Worm (Caenorhabditis elegans) whole organism, mixed stage, embryonic: Measurements from ENCODE around the gene mth-2.

Experiments
- bed-3 ChIP-seq: fragments of 200-800 bp; sonication (Bioruptor generic); optimal IDR thresholded peaks from 3 replicates; lab custom pipeline; 2018; ENCODE audit warnings: mild to moderate bottlenecking, missing genetic modification characterization, moderate library complexity, missing compliant biosample characterization
- blmp-1 ChIP-seq: fragments of 150-350 bp; optimal IDR thresholded peaks from 2 replicates; lab custom pipeline; 2014; ENCODE audit warnings: missing biosample characterization, missing genetic modification characterization
- drap-1 ChIP-seq: fragments of 200-800 bp; sonication (Bioruptor generic); optimal IDR thresholded peaks from 3 replicates; lab custom pipeline; 2018; ENCODE audit warnings: mild to moderate bottlenecking, missing genetic modification characterization, missing compliant biosample characterization
- elt-1 ChIP-seq: sonication (generic microtip); optimal IDR thresholded peaks from 2 replicates; lab custom pipeline; 2017; ENCODE audit warnings: missing genetic modification characterization, mild to moderate bottlenecking, missing compliant biosample characterization, antibody characterized with exemption, moderate library complexity, borderline replicate concordance; ENCODE audit not compliant: insufficient read depth
- lin-13 ChIP-seq: fragments of 150-350 bp; optimal IDR thresholded peaks from 2 replicates; lab custom pipeline; 2014; ENCODE audit warnings: missing biosample characterization, missing genetic modification characterization
- lin-32 ChIP-seq: fragments of 200-800 bp; sonication (Bioruptor generic); optimal IDR thresholded peaks from 2 replicates; lab custom pipeline; 2018; ENCODE audit warnings: mild to moderate bottlenecking, missing genetic modification characterization, missing compliant biosample characterization
- mep-1 ChIP-seq: fragments of 150-350 bp; optimal IDR thresholded peaks from 2 replicates; lab custom pipeline; 2017; ENCODE audit warnings: missing biosample characterization, missing genetic modification reagents, missing genetic modification characterization, inconsistent platforms
- nhr-76 ChIP-seq: sonication (generic microtip); optimal IDR thresholded peaks from 2 replicates; lab custom pipeline; 2017; ENCODE audit warnings: missing biosample characterization, missing genetic modification characterization
- pha-4 ChIP-seq: fragments of 150-350 bp; optimal IDR thresholded peaks from 2 replicates; lab custom pipeline; 2018; ENCODE audit warnings: missing biosample characterization, missing genetic modification reagents, missing genetic modification characterization
- sem-2 ChIP-seq: fragments of 200-800 bp; sonication (Bioruptor generic); optimal IDR thresholded peaks from 2 replicates; lab custom pipeline; 2018; ENCODE audit warnings: mild to moderate bottlenecking, missing genetic modification characterization, missing compliant biosample characterization
- snpc-4 ChIP-seq: fragments of 150-350 bp; optimal IDR thresholded peaks from 2 replicates; lab custom pipeline; 2014; ENCODE audit warnings: missing biosample characterization, missing genetic modification characterization
- sptf-1 ChIP-seq: sonication (generic microtip); optimal IDR thresholded peaks from 2 replicates; lab custom pipeline; 2017; ENCODE audit warnings: mild to moderate bottlenecking, missing genetic modification characterization, moderate library complexity, missing compliant biosample characterization
- unc-62 ChIP-seq: fragments of 150-350 bp; optimal IDR thresholded peaks from 2 replicates; lab custom pipeline; 2014; ENCODE audit warnings: missing biosample characterization, missing genetic modification reagents, missing genetic modification characterization

DNA sequence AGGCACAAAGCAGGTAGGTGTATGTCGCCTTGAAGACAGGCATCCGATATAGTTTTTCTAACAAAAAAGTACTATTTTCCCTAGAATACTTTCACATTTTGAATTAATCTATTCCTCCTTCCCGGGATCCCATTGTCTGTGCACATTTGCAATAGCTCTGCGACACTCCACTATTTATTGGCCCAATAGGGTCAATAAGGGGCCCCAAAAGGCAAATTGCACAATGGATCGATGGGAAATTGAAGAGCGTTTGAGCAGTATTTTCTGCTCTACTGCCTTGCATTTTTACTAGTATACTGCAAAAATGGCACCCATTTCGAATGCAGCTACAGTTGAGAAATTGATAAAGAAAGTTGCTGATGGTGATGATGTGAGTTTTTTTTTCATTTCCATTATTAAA is 11.8 kb downstream of the mth-2 start, which contains the start of gene R03H10.11:
- no peak for TF ChIP-seq sptf-1
- no peak for TF ChIP-seq snpc-4
- TF ChIP-seq sem-2: no peak
- no peak for TF ChIP-seq lin-13 (tag; lab: Kevin White, UChicago)
- no peak for TF ChIP-seq pha-4
- no peak for TF ChIP-seq bed-3 (GFP tag; lab: Kevin White, UChicago)
- TF ChIP-seq nhr-76: no peak
- no peak for TF ChIP-seq mep-1
- TF ChIP-seq drap-1 (GFP tag; lab: Kevin White, UChicago): no peak
- TF ChIP-seq elt-1 (tag; lab: Kevin White, UChicago): no peak
- TF ChIP-seq lin-32 (GFP tag; lab: Kevin White, UChicago): no peak
- TF ChIP-seq unc-62 (GFP tag; lab: Kevin White, UChicago): no peak
- no peak for TF ChIP-seq blmp-1 (tag; lab: Kevin White, UChicago)
